Worm (Caenorhabditis elegans): ENCODE data around the gene C15C7.4.

- TF ChIP-seq cog-1 (tag; optimal IDR thresholded peaks at IDR 0.05) (no peak), klf-2 (GFP tag; conservative IDR thresholded peaks at IDR 0.05) (no peak), ztf-23 (GFP tag; IDR thresholded peaks at IDR 0.05) (no peak), ref-1 (GFP tag; conservative IDR thresholded peaks at IDR 0.05) (no peak), T22C8.4 (GFP tag; IDR thresholded peaks at IDR 0.05) (no peak), flt-1 (GFP tag; IDR thresholded peaks at IDR 0.05) (no peak), ztf-29 (GFP tag; IDR thresholded peaks at IDR 0.05) (no peak), med-1 (GFP tag; optimal IDR thresholded peaks at IDR 0.05; ENCODE audit: insufficient read depth) (no peak)
Observed at ce11 chrX:3102165-3102564, 43.2 kb upstream of the C15C7.4 start, which contains the start of gene ztf-13.
